Fruit fly (Drosophila melanogaster) whole organism, embryonic: ENCODE data around the gene Ugt36F1.

Experiments used
- CG1024 ChIP-seq: fragments of 200-800 bp; sonication (Bioruptor generic); IDR thresholded peaks from 2 replicates; pipeline ENCODE4 v1.3.6; 2022; ENCODE audit warnings: missing biosample characterization, missing genetic modification characterization
- CG14014 ChIP-seq: fragments of 200-800 bp; sonication (Bioruptor generic); IDR thresholded peaks from 2 replicates; pipeline ENCODE4 v1.3.6; 2022; ENCODE audit warnings: missing biosample characterization, missing genetic modification characterization
- CG15479 ChIP-seq: fragments of 200-800 bp; sonication (Bioruptor generic); optimal IDR thresholded peaks from 3 replicates; lab custom pipeline; 2019; ENCODE audit warnings: missing biosample characterization, mild to moderate bottlenecking, missing genetic modification characterization, moderate library complexity
- CG16813 ChIP-seq: fragments of 200-800 bp; sonication (Bioruptor generic); IDR thresholded peaks from 3 replicates; pipeline ENCODE4 v1.3.6; 2022; ENCODE audit warnings: missing biosample characterization, missing genetic modification characterization; ENCODE audit not compliant: partially characterized antibody
- CG32532 ChIP-seq: fragments of 200-800 bp; sonication (Bioruptor generic); IDR thresholded peaks from 2 replicates; pipeline ENCODE4 v1.3.6; 2022; ENCODE audit warnings: missing biosample characterization, missing genetic modification characterization
- CG34422 ChIP-seq: fragments of 200-800 bp; sonication (Bioruptor generic); IDR thresholded peaks from 3 replicates; pipeline ENCODE4 v1.3.6; 2022; ENCODE audit warnings: missing biosample characterization, missing genetic modification characterization
- CG3847 ChIP-seq: fragments of 200-800 bp; sonication (Bioruptor generic); IDR thresholded peaks from 2 replicates; pipeline ENCODE4 v1.3.6; 2022; ENCODE audit warnings: missing biosample characterization, missing genetic modification characterization
- CG42726 ChIP-seq: fragments of 200-800 bp; sonication (Bioruptor generic); IDR thresholded peaks from 2 replicates; pipeline ENCODE4 v1.3.6; 2022; ENCODE audit warnings: missing biosample characterization, missing genetic modification characterization; ENCODE audit not compliant: partially characterized antibody
- CG4820 ChIP-seq: fragments of 200-800 bp; sonication (Bioruptor generic); optimal IDR thresholded peaks from 3 replicates; lab custom pipeline; 2016; ENCODE audit warnings: missing biosample characterization, missing genetic modification characterization
- CG6272 ChIP-seq: fragments of 200-800 bp; sonication (Bioruptor generic); IDR thresholded peaks from 2 replicates; pipeline ENCODE4 v1.3.6; 2022; ENCODE audit warnings: missing biosample characterization, missing genetic modification characterization
- CG8089 ChIP-seq: fragments of 200-800 bp; sonication (Bioruptor generic); optimal IDR thresholded peaks from 3 replicates; lab custom pipeline; 2016; ENCODE audit warnings: missing biosample characterization, missing genetic modification characterization
- CG8478 ChIP-seq: fragments of >200 bp; optimal IDR thresholded peaks from 2 replicates; lab custom pipeline; 2018
- CG9817 ChIP-seq: fragments of 200-800 bp; sonication (Bioruptor generic); optimal IDR thresholded peaks from 2 replicates; lab custom pipeline; 2018; ENCODE audit warnings: missing biosample characterization, mild to moderate bottlenecking, missing genetic modification characterization, moderate library complexity
- Dek ChIP-seq: fragments of 200-800 bp; sonication (Bioruptor generic); optimal IDR thresholded peaks from 3 replicates; lab custom pipeline; 2019; ENCODE audit warnings: missing biosample characterization, mild to moderate bottlenecking, missing genetic modification characterization, moderate library complexity
- Dll ChIP-seq: fragments of 200-800 bp; sonication (Bioruptor generic); IDR thresholded peaks from 4 replicates; pipeline ENCODE4 v1.3.6; 2022; ENCODE audit warnings: missing biosample characterization, missing genetic modification characterization; ENCODE audit not compliant: partially characterized antibody
- Ets65A ChIP-seq: fragments of 200-800 bp; sonication (Bioruptor generic); peaks from one replicate; lab custom pipeline; 2016; ENCODE audit warnings: missing biosample characterization, missing genetic modification characterization
- HLH3B ChIP-seq: fragments of 200-800 bp; sonication (Bioruptor generic); IDR thresholded peaks from 2 replicates; pipeline ENCODE4 v1.3.6; 2022; ENCODE audit warnings: missing biosample characterization, missing genetic modification characterization
- Jarid2 ChIP-seq: fragments of 200-800 bp; sonication (Bioruptor generic); optimal IDR thresholded peaks from 3 replicates; lab custom pipeline; 2017; ENCODE audit warnings: mild to moderate bottlenecking, missing biosample characterization, missing genetic modification reagents, missing genetic modification characterization
- Kr ChIP-seq: fragments of 200-800 bp; sonication (Bioruptor generic); optimal IDR thresholded peaks from 2 replicates; lab custom pipeline; 2017; ENCODE audit warnings: missing biosample characterization, mild to moderate bottlenecking, missing genetic modification characterization
- Med ChIP-seq: fragments of 200-800 bp; sonication (Bioruptor generic); peaks from one replicate; lab custom pipeline; 2016; ENCODE audit warnings: missing biosample characterization, missing genetic modification characterization, mild to moderate bottlenecking, inconsistent platforms, moderate library complexity
- NFAT ChIP-seq: fragments of 200-800 bp; sonication (Bioruptor generic); IDR thresholded peaks from 2 replicates; pipeline ENCODE4 v1.3.6; 2022; ENCODE audit warnings: missing biosample characterization, missing genetic modification characterization
- Pdp1 ChIP-seq, 2 experiments: fragments of 200-800 bp; sonication (Bioruptor generic); optimal IDR thresholded peaks; 3 replicates each; lab custom pipeline; 2016; ENCODE audit warnings: missing biosample characterization in 2 of 2, missing genetic modification characterization in 2 of 2, mild to moderate bottlenecking in 1 of 2, moderate library complexity in 1 of 2
- Sox102F ChIP-seq: fragments of 200-800 bp; sonication (Bioruptor generic); optimal IDR thresholded peaks from 2 replicates; lab custom pipeline; 2018; ENCODE audit warnings: missing biosample characterization, mild to moderate bottlenecking, missing genetic modification characterization, moderate library complexity
- Trl ChIP-seq, 3 experiments: fragments of >200 bp in 2 of 3; fragments of 200-800 bp in 1 of 3; sonication (Bioruptor generic) in 1 of 3; optimal IDR thresholded peaks; 2 replicates in 1 of 3; 3 replicates in 2 of 3; lab custom pipeline; 2016 to 2017; ENCODE audit warnings: missing biosample characterization in 1 of 3, missing genetic modification characterization in 1 of 3
- YL-1 ChIP-seq: fragments of 200-800 bp; sonication (Bioruptor generic); optimal IDR thresholded peaks from 3 replicates; lab custom pipeline; 2017; ENCODE audit warnings: missing biosample characterization, mild to moderate bottlenecking, missing genetic modification characterization
- amos ChIP-seq: fragments of 200-800 bp; sonication (Bioruptor generic); IDR thresholded peaks from 2 replicates; pipeline ENCODE4 v1.3.6; 2022; ENCODE audit warnings: missing biosample characterization, missing genetic modification characterization; ENCODE audit not compliant: partially characterized antibody
- bab2 ChIP-seq: fragments of 200-800 bp; sonication (Bioruptor generic); optimal IDR thresholded peaks from 2 replicates; lab custom pipeline; 2016; ENCODE audit warnings: missing biosample characterization, missing genetic modification characterization
- bcd ChIP-seq: fragments of 200-800 bp; sonication (Bioruptor generic); optimal IDR thresholded peaks from 2 replicates; lab custom pipeline; 2017; ENCODE audit warnings: missing biosample characterization, mild to moderate bottlenecking, missing genetic modification characterization
- caup ChIP-seq: fragments of 200-800 bp; sonication (Bioruptor generic); optimal IDR thresholded peaks from 3 replicates; lab custom pipeline; 2017; ENCODE audit warnings: missing biosample characterization, mild to moderate bottlenecking, missing genetic modification characterization, moderate library complexity; ENCODE audit not compliant: severe bottlenecking
- dmrt99B ChIP-seq: fragments of 200-800 bp; sonication (Bioruptor generic); optimal IDR thresholded peaks from 2 replicates; lab custom pipeline; 2018; ENCODE audit warnings: missing biosample characterization, mild to moderate bottlenecking, missing genetic modification characterization, moderate library complexity
- fd96Cb ChIP-seq: fragments of 200-800 bp; sonication (Bioruptor generic); optimal IDR thresholded peaks from 2 replicates; lab custom pipeline; 2018; ENCODE audit warnings: missing biosample characterization, mild to moderate bottlenecking, missing genetic modification characterization, moderate library complexity
- gcm ChIP-seq: fragments of 200-800 bp; sonication (Bioruptor generic); optimal IDR thresholded peaks from 2 replicates; lab custom pipeline; 2019; ENCODE audit warnings: missing biosample characterization, mild to moderate bottlenecking, missing genetic modification characterization, moderate library complexity
- gfzf ChIP-seq: fragments of 200-800 bp; sonication (Bioruptor generic); optimal IDR thresholded peaks from 2 replicates; lab custom pipeline; 2016; ENCODE audit warnings: missing biosample characterization, mild to moderate bottlenecking, missing genetic modification characterization, moderate library complexity
- grn ChIP-seq: fragments of 200-800 bp; sonication (Bioruptor generic); optimal IDR thresholded peaks from 3 replicates; lab custom pipeline; 2017; ENCODE audit warnings: missing biosample characterization, missing genetic modification characterization
- gsb-n ChIP-seq: fragments of 200-800 bp; sonication (Bioruptor generic); optimal IDR thresholded peaks from 3 replicates; lab custom pipeline; 2018; ENCODE audit warnings: missing biosample characterization, mild to moderate bottlenecking, missing genetic modification characterization
- hb ChIP-seq: fragments of 200-800 bp; sonication (Bioruptor generic); IDR thresholded peaks from 3 replicates; pipeline ENCODE4 v1.3.6; 2022; ENCODE audit warnings: missing biosample characterization, missing genetic modification characterization; ENCODE audit not compliant: partially characterized antibody
- hth ChIP-seq: fragments of >200 bp; optimal IDR thresholded peaks from 2 replicates; lab custom pipeline; 2017; ENCODE audit warnings: inconsistent platforms
- mirr ChIP-seq: fragments of 200-800 bp; sonication (Bioruptor generic); optimal IDR thresholded peaks from 3 replicates; lab custom pipeline; 2018; ENCODE audit warnings: missing biosample characterization, mild to moderate bottlenecking, missing genetic modification characterization
- nau ChIP-seq: fragments of 200-800 bp; sonication (Bioruptor generic); optimal IDR thresholded peaks from 3 replicates; lab custom pipeline; 2017; ENCODE audit warnings: missing biosample characterization, mild to moderate bottlenecking, missing genetic modification characterization, missing genetic modification reagents
- oc ChIP-seq: fragments of 200-800 bp; sonication (Bioruptor generic); optimal IDR thresholded peaks from 2 replicates; lab custom pipeline; 2018; ENCODE audit warnings: missing biosample characterization, mild to moderate bottlenecking, missing genetic modification characterization, moderate library complexity
- phol ChIP-seq: fragments of 200-800 bp; sonication (Bioruptor generic); optimal IDR thresholded peaks from 3 replicates; lab custom pipeline; 2018; ENCODE audit warnings: missing biosample characterization, mild to moderate bottlenecking, missing genetic modification characterization, moderate library complexity
- pita ChIP-seq: fragments of 200-800 bp; sonication (Bioruptor generic); optimal IDR thresholded peaks from 2 replicates; lab custom pipeline; 2017; ENCODE audit warnings: missing biosample characterization, mild to moderate bottlenecking, missing genetic modification characterization
- sens ChIP-seq: fragments of 200-800 bp; sonication (Bioruptor generic); peaks from one replicate; lab custom pipeline; 2016; ENCODE audit warnings: missing biosample characterization, missing genetic modification characterization
- slbo ChIP-seq: fragments of 200-800 bp; sonication (Bioruptor generic); IDR thresholded peaks from 2 replicates; pipeline ENCODE4 v1.3.6; 2022; ENCODE audit warnings: missing biosample characterization, missing genetic modification characterization
- trem ChIP-seq: fragments of 200-800 bp; optimal IDR thresholded peaks from 3 replicates; lab custom pipeline; 2019; ENCODE audit warnings: missing biosample characterization, mild to moderate bottlenecking, missing genetic modification characterization, moderate library complexity
- vfl ChIP-seq: fragments of 200-800 bp; sonication (Bioruptor generic); optimal IDR thresholded peaks from 2 replicates; lab custom pipeline; 2016; ENCODE audit warnings: missing biosample characterization, missing genetic modification characterization
- zen2 ChIP-seq: fragments of 200-800 bp; sonication (Bioruptor generic); IDR thresholded peaks from 3 replicates; pipeline ENCODE4 v1.3.6; 2022; ENCODE audit warnings: missing biosample characterization, missing genetic modification characterization; ENCODE audit not compliant: partially characterized antibody

Gene Ugt36F1

DNA sequence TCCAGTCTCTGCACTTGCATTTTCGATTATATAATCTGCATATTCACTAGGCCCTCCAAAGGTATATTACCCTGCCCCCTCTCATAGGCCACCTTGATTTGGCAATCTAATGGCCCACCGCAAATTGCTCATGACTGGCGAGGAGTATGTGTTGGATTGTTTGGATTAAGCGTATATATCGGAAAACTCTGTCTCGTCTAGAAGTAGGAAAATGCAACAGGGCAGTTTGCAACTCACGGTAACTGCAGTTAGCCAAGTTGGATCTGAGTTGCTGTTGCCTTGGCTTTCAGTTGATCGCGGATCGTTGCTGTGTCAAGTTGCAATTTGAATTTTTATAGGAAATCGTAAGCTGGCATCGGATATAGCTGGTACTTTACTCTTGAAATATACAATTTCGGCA, at the start of gene Ugt36F1:
Gene Ugt36F1, plus strand, starts transcription at position 301 of the 400 bp plus-strand sequence.
- no peak for TF ChIP-seq vfl (GFP tag; lab: Kevin White, UChicago)
- TF ChIP-seq Pdp1 (GFP tag; optimal IDR thresholded peaks at IDR 0.05; lab: Kevin White, UChicago), result peak in 1 of 2 experiments; percentile 77

DNA sequence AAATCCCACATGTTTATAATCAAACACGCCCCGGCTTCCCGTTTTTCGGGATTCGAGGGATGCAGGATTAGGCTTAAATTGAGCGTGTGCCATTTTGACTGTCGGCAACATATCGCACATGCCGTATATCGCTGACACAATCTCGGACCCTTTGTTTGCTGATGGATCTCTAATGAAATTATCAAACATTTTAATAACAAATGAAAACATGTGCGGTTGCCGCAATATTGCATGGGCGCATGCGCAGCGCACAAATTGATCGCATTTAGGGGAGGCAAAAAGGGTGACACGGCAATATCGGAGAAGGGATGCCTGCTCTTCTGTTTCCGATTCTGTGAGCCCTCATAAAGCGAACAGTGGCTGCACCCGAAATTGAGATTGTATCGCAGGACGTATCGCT, 43.9 kb upstream of the Ugt36F1 start:
- TF ChIP-seq CG15479 (peak; percentile 60), bcd (GFP tag; lab: Kevin White, UChicago) (no peak), mirr (no peak), CG8089 (GFP tag; lab: Kevin White, UChicago) (no peak), gsb-n (tag; lab: Kevin White, UChicago) (peak; percentile 50), CG6272 (GFP tag; lab: Robert Waterston, UW) (0 out of 2 replicates have a peak, but pooled peaks have one; percentile 9), nau (GFP tag; lab: Kevin White, UChicago) (no peak), oc (tag; lab: Kevin White, UChicago) (peak; percentile 84), Med (peak; percentile 4), trem (tag; lab: Kevin White, UChicago) (no peak), gcm (GFP tag; lab: Kevin White, UChicago) (peak; percentile 15), grn (GFP tag; lab: Kevin White, UChicago) (peak; percentile 23), hth (lab: Kevin White, UChicago) (no peak), caup (GFP tag; lab: Kevin White, UChicago) (no peak), CG14014 (GFP tag; lab: Robert Waterston, UW) (no peak), Kr (GFP tag; lab: Kevin White, UChicago) (peak; percentile 64)

DNA sequence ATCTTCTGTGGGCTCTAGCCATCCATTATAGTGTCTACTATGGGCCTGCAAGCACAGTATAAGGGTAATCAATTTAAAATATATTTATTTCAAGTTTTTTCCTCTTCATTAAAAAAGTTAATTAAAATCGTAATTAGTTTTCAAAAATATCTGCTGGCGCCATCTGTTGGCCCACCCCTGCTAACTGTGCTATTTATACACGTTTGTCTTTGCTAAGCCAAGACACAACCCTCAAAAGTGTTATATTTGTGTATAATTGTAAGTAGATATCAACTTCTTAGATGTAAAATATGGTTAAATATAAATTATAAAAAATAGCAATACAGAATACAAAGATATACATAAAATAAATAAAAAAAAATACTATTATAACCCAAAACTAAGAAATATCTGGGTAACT, 42.6 kb upstream of the Ugt36F1 start:
- TF ChIP-seq CG8478 (lab: Kevin White, UChicago), result no peak
- no peak for TF ChIP-seq CG34422 (GFP tag; lab: Robert Waterston, UW)
- no peak for TF ChIP-seq YL-1 (GFP tag; lab: Kevin White, UChicago)
- TF ChIP-seq CG32532, result no peak
- TF ChIP-seq Dll (GFP tag; lab: Robert Waterston, UW), result no peak
- TF ChIP-seq pita (GFP tag; lab: Kevin White, UChicago), result peak; percentile 71
- no peak for TF ChIP-seq Trl (optimal IDR thresholded peaks at IDR 0.05; lab: Kevin White, UChicago)
- TF ChIP-seq Trl (GFP tag; optimal IDR thresholded peaks at IDR 0.05; lab: Kevin White, UChicago), result no peak
- TF ChIP-seq bab2, result no peak
- no peak for TF ChIP-seq fd96Cb (tag; lab: Kevin White, UChicago)
- TF ChIP-seq Sox102F (GFP tag; lab: Kevin White, UChicago), result no peak
- TF ChIP-seq CG4820 (GFP tag; lab: Kevin White, UChicago), result no peak
- peak; percentile 44; the same call in 1 of the 3 replicates for TF ChIP-seq CG16813
- TF ChIP-seq CG9817 (tag; lab: Kevin White, UChicago), result peak; percentile 2
- peak; percentile 4 for TF ChIP-seq phol (tag; lab: Kevin White, UChicago)
- TF ChIP-seq gcm (GFP tag; lab: Kevin White, UChicago), result no peak
- 0 out of 3 replicates have a peak, but pooled peaks have one; percentile 24 for TF ChIP-seq hb (GFP tag; lab: Robert Waterston, UW)
- peak; percentile 67; the same call in 1 of the 2 replicates for TF ChIP-seq CG42726 (GFP tag; lab: Robert Waterston, UW)
- TF ChIP-seq CG3847, result peak; percentile 14; the same call in 1 of the 2 replicates
- TF ChIP-seq CG1024 (GFP tag; lab: Robert Waterston, UW), result no peak
- no peak for TF ChIP-seq gfzf
- TF ChIP-seq Ets65A (GFP tag; lab: Kevin White, UChicago), result peak; percentile 2
- peak; percentile 61; the same call in 1 of the 2 replicates for TF ChIP-seq amos (GFP tag; lab: Robert Waterston, UW)
- no peak for TF ChIP-seq dmrt99B (tag; lab: Kevin White, UChicago)
- no peak for TF ChIP-seq HLH3B (GFP tag; lab: Robert Waterston, UW)
- TF ChIP-seq Dek, result peak; percentile 22
- peak; percentile 21; the same call in 1 of the 2 replicates for TF ChIP-seq slbo (GFP tag; lab: Robert Waterston, UW)
- TF ChIP-seq zen2 (GFP tag; lab: Robert Waterston, UW), result no peak
- peak; percentile 60 for TF ChIP-seq Jarid2 (GFP tag; lab: Kevin White, UChicago)
- peak; percentile 9 for TF ChIP-seq sens (GFP tag; lab: Kevin White, UChicago)
- TF ChIP-seq NFAT (GFP tag; lab: Robert Waterston, UW), result peak; percentile 19; the same call in 1 of the 2 replicates
